Worm (Caenorhabditis elegans) whole organism, midembryonic: ENCODE measurements around the gene C55C3.6.

Source experiments
- T22C8.4 ChIP-seq: fragments of 200-800 bp; sonication (Bioruptor generic); IDR thresholded peaks from 2 replicates; pipeline ENCODE4 v1.3.6; 2022; ENCODE audit warnings: missing genetic modification characterization, missing compliant biosample characterization
- cog-1 ChIP-seq: sonication (generic microtip); optimal IDR thresholded peaks from 2 replicates; lab custom pipeline; 2016; ENCODE audit warnings: missing genetic modification characterization, missing compliant biosample characterization
- flt-1 ChIP-seq: fragments of 200-800 bp; sonication (Bioruptor generic); IDR thresholded peaks from 2 replicates; pipeline ENCODE4 v1.3.6; 2022; ENCODE audit warnings: missing genetic modification characterization, missing compliant biosample characterization
- klf-2 ChIP-seq: fragments of 200-800 bp; sonication (Bioruptor generic); conservative IDR thresholded peaks from 2 replicates; pipeline ENCODE4 v1.3.6; 2022; ENCODE audit warnings: missing genetic modification reagents, missing genetic modification characterization, missing compliant biosample characterization
- med-1 ChIP-seq: sonication (generic microtip); optimal IDR thresholded peaks from 2 replicates; lab custom pipeline; 2017; ENCODE audit warnings: missing genetic modification characterization, mild to moderate bottlenecking, missing compliant biosample characterization, antibody characterized with exemption, missing genetic modification reagents; ENCODE audit not compliant: insufficient read depth
- ref-1 ChIP-seq: fragments of 200-800 bp; sonication (Bioruptor generic); conservative IDR thresholded peaks from 2 replicates; pipeline ENCODE4 v1.3.6; 2022; ENCODE audit warnings: missing genetic modification reagents, missing genetic modification characterization, missing compliant biosample characterization
- tab-1 ChIP-seq: fragments of 200-800 bp; sonication (Bioruptor generic); IDR thresholded peaks from 2 replicates; pipeline ENCODE4 v1.3.6; 2022; ENCODE audit warnings: missing genetic modification characterization, missing compliant biosample characterization
- ztf-23 ChIP-seq: fragments of 200-800 bp; sonication (Bioruptor generic); IDR thresholded peaks from 2 replicates; pipeline ENCODE4 v1.3.6; 2022; ENCODE audit warnings: missing genetic modification reagents, missing genetic modification characterization, missing compliant biosample characterization
- ztf-29 ChIP-seq: fragments of 200-800 bp; sonication (Bioruptor generic); IDR thresholded peaks from 2 replicates; pipeline ENCODE4 v1.3.6; 2022; ENCODE audit warnings: missing genetic modification reagents, missing genetic modification characterization, missing compliant biosample characterization

The C55C3.6 gene

ce11 chrIV:5725300-5725699 is 42.3 kb downstream of the C55C3.6 start, which contains the start of gene H35B03.1:
Gene H35B03.1, plus strand, starts transcription at chrIV:5725600.
- TF ChIP-seq tab-1 (GFP tag; lab: Robert Waterston, UW) (no peak), med-1 (GFP tag; lab: Kevin White, UChicago) (no peak), ztf-23 (GFP tag; lab: Robert Waterston, UW) (no peak), T22C8.4 (GFP tag; lab: Robert Waterston, UW) (no peak), klf-2 (no peak), flt-1 (GFP tag; lab: Robert Waterston, UW) (no peak), ref-1 (GFP tag; lab: Robert Waterston, UW) (no peak)

- no peak for TF ChIP-seq flt-1 (GFP tag; lab: Robert Waterston, UW)
- no peak for TF ChIP-seq klf-2
- no peak for TF ChIP-seq ztf-23 (GFP tag; lab: Robert Waterston, UW)
- TF ChIP-seq tab-1 (GFP tag; lab: Robert Waterston, UW), result no peak
- TF ChIP-seq ztf-29 (GFP tag; lab: Robert Waterston, UW), result no peak
- no peak for TF ChIP-seq med-1 (GFP tag; lab: Kevin White, UChicago)
- no peak for TF ChIP-seq T22C8.4 (GFP tag; lab: Robert Waterston, UW)
- TF ChIP-seq cog-1 (tag; lab: Kevin White, UChicago), result no peak
- no peak for TF ChIP-seq ref-1 (GFP tag; lab: Robert Waterston, UW)
These were observed 48.6 kb downstream of the C55C3.6 start, which contains the start of gene H35B03.2 for ce11 chrIV:5731597-5731996. Gene H35B03.2, minus strand, starts transcription at chrIV:5731674.
